Fruit fly (Drosophila melanogaster) whole organism, embryonic: ENCODE data around the gene Taf10.

Experiments
- ATbp ChIP-seq: fragments of 200-800 bp; sonication (Bioruptor generic); optimal IDR thresholded peaks from 2 replicates; lab custom pipeline; 2017; ENCODE audit warnings: missing biosample characterization, mild to moderate bottlenecking, missing genetic modification characterization, missing genetic modification reagents
- Antp ChIP-seq: fragments of 200-800 bp; sonication (Bioruptor generic); optimal IDR thresholded peaks from 3 replicates; lab custom pipeline; 2016; ENCODE audit warnings: missing biosample characterization, missing genetic modification characterization
- Atf6 ChIP-seq: fragments of 200-800 bp; sonication (Bioruptor generic); IDR thresholded peaks from 2 replicates; pipeline ENCODE4 v1.3.6; 2022; ENCODE audit warnings: missing biosample characterization, missing genetic modification characterization
- CG10366 ChIP-seq: fragments of 200-800 bp; sonication (Bioruptor generic); IDR thresholded peaks from 2 replicates; pipeline ENCODE4 v1.3.6; 2022; ENCODE audit warnings: missing biosample characterization, missing genetic modification characterization
- CG11504 ChIP-seq: fragments of 200-800 bp; sonication (Bioruptor generic); optimal IDR thresholded peaks from 3 replicates; lab custom pipeline; 2019; ENCODE audit warnings: missing biosample characterization, mild to moderate bottlenecking, missing genetic modification characterization, moderate library complexity
- CG12236 ChIP-seq: fragments of 200-800 bp; sonication (Bioruptor generic); optimal IDR thresholded peaks from 2 replicates; lab custom pipeline; 2016; ENCODE audit warnings: missing biosample characterization, missing genetic modification characterization
- CG13624 ChIP-seq: fragments of 200-800 bp; sonication (Bioruptor generic); optimal IDR thresholded peaks from 2 replicates; lab custom pipeline; 2016; ENCODE audit warnings: missing biosample characterization, missing genetic modification characterization
- CG15696 ChIP-seq: fragments of 200-800 bp; sonication (Bioruptor generic); optimal IDR thresholded peaks from 2 replicates; lab custom pipeline; 2019; ENCODE audit warnings: missing biosample characterization, mild to moderate bottlenecking, missing genetic modification characterization, moderate library complexity
- CG17612 ChIP-seq: fragments of 200-800 bp; sonication (Bioruptor generic); IDR thresholded peaks from 2 replicates; pipeline ENCODE4 v1.3.6; 2022; ENCODE audit warnings: missing biosample characterization, missing genetic modification characterization
- CG3726 ChIP-seq: fragments of 200-800 bp; sonication (Bioruptor generic); IDR thresholded peaks from 3 replicates; pipeline ENCODE4, ENCODE4 v1.3.6; 2022; ENCODE audit warnings: missing biosample characterization, missing genetic modification characterization
- CG42726 ChIP-seq: fragments of 200-800 bp; sonication (Bioruptor generic); IDR thresholded peaks from 2 replicates; pipeline ENCODE4 v1.3.6; 2022; ENCODE audit warnings: missing biosample characterization, missing genetic modification characterization; ENCODE audit not compliant: partially characterized antibody
- CG4328 ChIP-seq: fragments of 200-800 bp; sonication (Bioruptor generic); optimal IDR thresholded peaks from 3 replicates; lab custom pipeline; 2017; ENCODE audit warnings: missing biosample characterization, missing genetic modification reagents, missing genetic modification characterization
- CG4617 ChIP-seq: fragments of 200-800 bp; sonication (Bioruptor generic); optimal IDR thresholded peaks from 3 replicates; lab custom pipeline; 2016; ENCODE audit warnings: missing biosample characterization, missing genetic modification characterization, borderline replicate concordance
- CG4820 ChIP-seq: fragments of 200-800 bp; sonication (Bioruptor generic); optimal IDR thresholded peaks from 3 replicates; lab custom pipeline; 2016; ENCODE audit warnings: missing biosample characterization, missing genetic modification characterization
- CG5245 ChIP-seq: fragments of 200-800 bp; sonication (Bioruptor generic); optimal IDR thresholded peaks from 3 replicates; lab custom pipeline; 2016; ENCODE audit warnings: missing biosample characterization, missing genetic modification characterization
- CG6683 ChIP-seq: fragments of 200-800 bp; sonication (Bioruptor generic); optimal IDR thresholded peaks from 2 replicates; lab custom pipeline; 2017; ENCODE audit warnings: missing biosample characterization, mild to moderate bottlenecking, missing genetic modification characterization, missing genetic modification reagents
- CG7372 ChIP-seq: fragments of 200-800 bp; sonication (Bioruptor generic); IDR thresholded peaks from 2 replicates; pipeline ENCODE4 v1.3.6; 2022; ENCODE audit warnings: missing biosample characterization, missing genetic modification characterization
- CG8359 ChIP-seq: fragments of 200-800 bp; sonication (Bioruptor generic); optimal IDR thresholded peaks from 2 replicates; lab custom pipeline; 2017; ENCODE audit warnings: missing biosample characterization, mild to moderate bottlenecking, missing genetic modification characterization, borderline replicate concordance
- CG8478 ChIP-seq: fragments of >200 bp; optimal IDR thresholded peaks from 2 replicates; lab custom pipeline; 2018
- CG8944 ChIP-seq: fragments of 200-800 bp; sonication (Bioruptor generic); optimal IDR thresholded peaks from 3 replicates; lab custom pipeline; 2016; ENCODE audit warnings: missing biosample characterization, missing genetic modification characterization
- CG9876 ChIP-seq: fragments of 200-800 bp; sonication (Bioruptor generic); optimal IDR thresholded peaks from 2 replicates; lab custom pipeline; 2016; ENCODE audit warnings: missing biosample characterization, missing genetic modification characterization
- Drgx ChIP-seq: fragments of 200-800 bp; sonication (Bioruptor generic); IDR thresholded peaks from 2 replicates; pipeline ENCODE4 v1.3.6; 2022; ENCODE audit warnings: missing biosample characterization, missing genetic modification characterization
- Fer1 ChIP-seq: fragments of 200-800 bp; sonication (Bioruptor generic); optimal IDR thresholded peaks from 2 replicates; lab custom pipeline; 2017; ENCODE audit warnings: missing biosample characterization, mild to moderate bottlenecking, missing genetic modification characterization
- H2.0 ChIP-seq: fragments of 200-800 bp; sonication (Bioruptor generic); IDR thresholded peaks from 2 replicates; pipeline ENCODE4 v1.3.6; 2022; ENCODE audit warnings: missing biosample characterization, missing genetic modification characterization
- Lhr ChIP-seq: fragments of 200-800 bp; sonication (Bioruptor generic); optimal IDR thresholded peaks from 3 replicates; lab custom pipeline; 2017; ENCODE audit warnings: mild to moderate bottlenecking, missing biosample characterization, missing genetic modification reagents, missing genetic modification characterization
- Optix ChIP-seq: fragments of 200-800 bp; sonication (Bioruptor generic); IDR thresholded peaks from 3 replicates; pipeline ENCODE4 v1.3.6; 2022; ENCODE audit warnings: missing biosample characterization, missing genetic modification characterization
- ab ChIP-seq: fragments of 200-800 bp; sonication (Bioruptor generic); optimal IDR thresholded peaks from 2 replicates; lab custom pipeline; 2016; ENCODE audit warnings: missing biosample characterization, missing genetic modification characterization
- abd-A ChIP-seq: fragments of 200-800 bp; sonication (Bioruptor generic); optimal IDR thresholded peaks from 3 replicates; lab custom pipeline; 2019; ENCODE audit warnings: missing biosample characterization, mild to moderate bottlenecking, missing genetic modification characterization, moderate library complexity
- ash1 ChIP-seq: fragments of 200-800 bp; sonication (Bioruptor generic); optimal IDR thresholded peaks from 2 replicates; lab custom pipeline; 2018; ENCODE audit warnings: missing biosample characterization, mild to moderate bottlenecking, missing genetic modification characterization
- bab2 ChIP-seq: fragments of 200-800 bp; sonication (Bioruptor generic); optimal IDR thresholded peaks from 2 replicates; lab custom pipeline; 2016; ENCODE audit warnings: missing biosample characterization, missing genetic modification characterization
- bowl ChIP-seq: fragments of 200-800 bp; sonication (Bioruptor generic); IDR thresholded peaks from 2 replicates; pipeline ENCODE4 v1.3.6; 2022; ENCODE audit warnings: missing biosample characterization, missing genetic modification characterization
- chif ChIP-seq, 2 experiments: fragments of 200-800 bp; sonication (Bioruptor generic); optimal IDR thresholded peaks; 3 replicates each; lab custom pipeline; 2016; ENCODE audit warnings: missing biosample characterization in 2 of 2, missing genetic modification characterization in 2 of 2
- chinmo ChIP-seq: fragments of 200-800 bp; sonication (Bioruptor generic); IDR thresholded peaks from 4 replicates; pipeline ENCODE4 v1.3.6; 2022; ENCODE audit warnings: missing biosample characterization, missing genetic modification characterization; ENCODE audit not compliant: partially characterized antibody
- chn ChIP-seq: fragments of 200-800 bp; sonication (Bioruptor generic); optimal IDR thresholded peaks from 2 replicates; lab custom pipeline; 2016; ENCODE audit warnings: missing biosample characterization, missing genetic modification characterization
- dm ChIP-seq: fragments of 200-800 bp; sonication (Bioruptor generic); optimal IDR thresholded peaks from 3 replicates; lab custom pipeline; 2016; ENCODE audit warnings: missing biosample characterization, missing genetic modification characterization
- emc ChIP-seq: fragments of 200-800 bp; sonication (Bioruptor generic); optimal IDR thresholded peaks from 2 replicates; lab custom pipeline; 2016; ENCODE audit warnings: missing biosample characterization, missing genetic modification characterization
- ftz-f1 ChIP-seq: fragments of 200-800 bp; sonication (Bioruptor generic); optimal IDR thresholded peaks from 2 replicates; lab custom pipeline; 2016; ENCODE audit warnings: missing biosample characterization, missing genetic modification characterization
- gce ChIP-seq: fragments of 200-800 bp; sonication (Bioruptor generic); IDR thresholded peaks from 3 replicates; pipeline ENCODE4 v1.3.6; 2022; ENCODE audit warnings: missing biosample characterization, missing genetic modification characterization
- gsb ChIP-seq: fragments of 200-800 bp; sonication (Bioruptor generic); IDR thresholded peaks from 2 replicates; pipeline ENCODE4 v1.3.6; 2022; ENCODE audit warnings: missing biosample characterization, missing genetic modification characterization
- hb ChIP-seq: fragments of 200-800 bp; sonication (Bioruptor generic); IDR thresholded peaks from 3 replicates; pipeline ENCODE4 v1.3.6; 2022; ENCODE audit warnings: missing biosample characterization, missing genetic modification characterization; ENCODE audit not compliant: partially characterized antibody
- hth ChIP-seq: fragments of >200 bp; optimal IDR thresholded peaks from 2 replicates; lab custom pipeline; 2017; ENCODE audit warnings: inconsistent platforms
- odd ChIP-seq: fragments of 200-800 bp; sonication (Bioruptor generic); optimal IDR thresholded peaks from 2 replicates; lab custom pipeline; 2017; ENCODE audit warnings: missing biosample characterization, mild to moderate bottlenecking, missing genetic modification characterization
- repo ChIP-seq: fragments of 200-800 bp; sonication (Bioruptor generic); optimal IDR thresholded peaks from 2 replicates; lab custom pipeline; 2016; ENCODE audit warnings: missing biosample characterization, missing genetic modification characterization
- sd ChIP-seq: fragments of 200-800 bp; sonication (Bioruptor generic); optimal IDR thresholded peaks from 3 replicates; lab custom pipeline; 2018; ENCODE audit warnings: missing biosample characterization, mild to moderate bottlenecking, missing genetic modification characterization, moderate library complexity
- sens-2 ChIP-seq: fragments of 200-800 bp; sonication (Bioruptor generic); IDR thresholded peaks from 2 replicates; pipeline ENCODE4 v1.3.6; 2022; ENCODE audit warnings: missing biosample characterization, missing genetic modification characterization
- shn ChIP-seq: fragments of 200-800 bp; sonication (Bioruptor generic); optimal IDR thresholded peaks from 3 replicates; lab custom pipeline; 2016; ENCODE audit warnings: missing biosample characterization, missing genetic modification characterization
- trh ChIP-seq: fragments of 200-800 bp; sonication (Bioruptor generic); optimal IDR thresholded peaks from 2 replicates; lab custom pipeline; 2016; ENCODE audit warnings: missing biosample characterization, missing genetic modification characterization
- twi ChIP-seq: fragments of 200-800 bp; optimal IDR thresholded peaks from 2 replicates; lab custom pipeline; 2019; ENCODE audit warnings: missing biosample characterization, mild to moderate bottlenecking, missing genetic modification characterization, moderate library complexity
- vnd ChIP-seq: fragments of 200-800 bp; sonication (Bioruptor generic); IDR thresholded peaks from 3 replicates; pipeline ENCODE4 v1.3.6; 2022; ENCODE audit warnings: missing biosample characterization, missing genetic modification characterization; ENCODE audit not compliant: partially characterized antibody
- zen2 ChIP-seq: fragments of 200-800 bp; sonication (Bioruptor generic); IDR thresholded peaks from 3 replicates; pipeline ENCODE4 v1.3.6; 2022; ENCODE audit warnings: missing biosample characterization, missing genetic modification characterization; ENCODE audit not compliant: partially characterized antibody

Taf10 gene

DNA sequence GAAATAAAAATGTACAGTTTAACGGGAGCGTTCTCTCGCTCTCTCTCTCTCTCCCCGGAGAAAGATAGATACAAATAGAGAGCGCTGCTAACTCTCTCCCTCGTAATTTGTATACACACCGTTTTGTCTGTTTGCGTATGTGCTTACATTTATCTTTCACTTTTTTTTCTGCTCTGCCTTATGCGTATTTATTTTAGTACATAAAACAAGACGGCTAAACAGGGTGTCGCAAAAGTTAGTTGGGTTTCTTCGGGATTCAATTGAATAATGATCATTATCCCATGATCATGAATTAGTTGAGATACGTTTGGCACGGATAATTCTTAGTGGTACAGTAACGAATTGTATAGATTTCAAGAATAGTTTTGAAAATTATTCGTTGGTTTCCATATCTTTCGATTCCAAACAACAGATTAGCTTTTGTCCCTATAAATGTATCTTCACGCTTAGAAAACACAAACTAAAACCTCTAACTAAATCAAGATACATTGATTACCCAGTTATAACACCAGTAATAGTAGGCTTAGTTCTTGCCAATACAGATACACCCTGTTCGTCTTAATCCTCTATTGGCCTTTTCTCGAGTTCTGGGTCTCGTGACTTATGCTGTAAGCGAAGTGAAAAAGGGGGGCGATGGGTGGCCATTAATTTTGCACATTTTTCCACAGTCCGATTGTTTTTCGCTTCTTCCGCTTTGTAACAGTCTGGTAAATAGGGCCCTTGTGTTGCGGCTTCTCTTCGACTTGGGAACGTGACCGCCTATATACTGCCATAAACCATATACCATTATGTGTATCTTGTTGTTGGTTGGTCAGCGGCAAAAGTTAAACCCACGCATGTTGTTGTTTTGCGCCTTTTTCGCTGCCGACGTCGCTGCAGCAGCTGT lies 13.0 kb upstream of the Taf10 start (continued):
- no peak for TF ChIP-seq H2.0 (GFP tag; lab: Robert Waterston, UW)
- no peak for TF ChIP-seq Optix (GFP tag; lab: Robert Waterston, UW)
- peak; percentile 62 for TF ChIP-seq emc (GFP tag; lab: Kevin White, UChicago)
- TF ChIP-seq CG10366 (GFP tag; lab: Robert Waterston, UW) = no peak
- TF ChIP-seq dm = peak; percentile 58
- peak; percentile 54 for TF ChIP-seq twi (tag; lab: Kevin White, UChicago)
- TF ChIP-seq ftz-f1 (GFP tag; lab: Kevin White, UChicago) = no peak
- TF ChIP-seq CG6683 (GFP tag; lab: Kevin White, UChicago) = peak; percentile 75
- TF ChIP-seq sens-2 (GFP tag; lab: Robert Waterston, UW) = no peak
- TF ChIP-seq CG42726 (GFP tag; lab: Robert Waterston, UW) = no peak
- TF ChIP-seq chif (GFP tag; optimal IDR thresholded peaks at IDR 0.05; lab: Kevin White, UChicago) = peak; percentile 29 to 73
- TF ChIP-seq odd (GFP tag; lab: Kevin White, UChicago) = peak; percentile 81
- peak; percentile 32 for TF ChIP-seq trh (GFP tag; lab: Kevin White, UChicago)
- no peak for TF ChIP-seq Atf6 (GFP tag; lab: Robert Waterston, UW)
- TF ChIP-seq CG5245 (GFP tag; lab: Kevin White, UChicago) = peak; percentile 53
- peak; percentile 7 for TF ChIP-seq sd (tag; lab: Kevin White, UChicago)
- TF ChIP-seq CG7372 (GFP tag; lab: Robert Waterston, UW) = no peak
- TF ChIP-seq Lhr (GFP tag; lab: Kevin White, UChicago) = peak; percentile 49
- no peak for TF ChIP-seq zen2 (GFP tag; lab: Robert Waterston, UW)
- TF ChIP-seq CG17612 = no peak
- peak; percentile 49 for TF ChIP-seq chn
- TF ChIP-seq CG15696 (tag; lab: Kevin White, UChicago) = peak; percentile 66
- TF ChIP-seq repo (GFP tag; lab: Kevin White, UChicago) = peak; percentile 15
- no peak for TF ChIP-seq chinmo (GFP tag; lab: Robert Waterston, UW)
- no peak for TF ChIP-seq CG4617
- TF ChIP-seq hb (GFP tag; lab: Robert Waterston, UW) = no peak
- TF ChIP-seq CG12236 = peak; percentile 81
- no peak for TF ChIP-seq Drgx
- no peak for TF ChIP-seq gsb
- no peak for TF ChIP-seq gce
- TF ChIP-seq CG13624 (GFP tag; lab: Kevin White, UChicago) = peak; percentile 82
- TF ChIP-seq CG4328 (GFP tag; lab: Kevin White, UChicago) = peak; percentile 85
- peak; percentile 91 for TF ChIP-seq ATbp (GFP tag; lab: Kevin White, UChicago)
- no peak for TF ChIP-seq ab
- no peak for TF ChIP-seq CG8478 (lab: Kevin White, UChicago)
- TF ChIP-seq CG8359 (GFP tag; lab: Kevin White, UChicago) = peak; percentile 74
- no peak for TF ChIP-seq hth (lab: Kevin White, UChicago)
- TF ChIP-seq abd-A = peak; percentile 82
- TF ChIP-seq bab2 (GFP tag; lab: Kevin White, UChicago) = peak; percentile 71
- peak; percentile 65 for TF ChIP-seq CG4820 (GFP tag; lab: Kevin White, UChicago)
- peak; percentile 85 for TF ChIP-seq CG11504
- TF ChIP-seq vnd = no peak
- TF ChIP-seq bowl (GFP tag; lab: Robert Waterston, UW) = no peak
- no peak for TF ChIP-seq CG3726
- TF ChIP-seq shn (GFP tag; lab: Kevin White, UChicago) = peak; percentile 72
- peak; percentile 49 for TF ChIP-seq CG8944 (GFP tag; lab: Kevin White, UChicago)
- TF ChIP-seq Antp (GFP tag; lab: Kevin White, UChicago) = peak; percentile 50
- TF ChIP-seq CG9876 = peak; percentile 2
- TF ChIP-seq Fer1 (GFP tag; lab: Kevin White, UChicago) = peak; percentile 86
- no peak for TF ChIP-seq ash1 (GFP tag; lab: Kevin White, UChicago)
